Worm (Caenorhabditis elegans) whole organism, L4 larva: ENCODE results near the gene ZK1058.9.

Experiments used
- D1046.2 ChIP-seq: fragments of 200-800 bp; sonication (Bioruptor generic); IDR thresholded peaks from 2 replicates; pipeline ENCODE4 v1.3.6; 2022; ENCODE audit warnings: missing genetic modification characterization, missing compliant biosample characterization
- F26F4.8 ChIP-seq: fragments of 200-800 bp; sonication (Bioruptor generic); conservative IDR thresholded peaks from 2 replicates; pipeline ENCODE4 v1.3.6; 2022; ENCODE audit warnings: missing genetic modification characterization, missing compliant biosample characterization
- F37D6.2 ChIP-seq: sonication (generic microtip); optimal IDR thresholded peaks from 2 replicates; lab custom pipeline; 2016; ENCODE audit warnings: mild to moderate bottlenecking, missing genetic modification characterization, missing compliant biosample characterization
- F44E2.7 ChIP-seq: fragments of 200-800 bp; sonication (Bioruptor generic); IDR thresholded peaks from 2 replicates; pipeline ENCODE4 v2.1.2; 2022; ENCODE audit warnings: missing genetic modification characterization, missing compliant biosample characterization
- Y5F2A.4 ChIP-seq: fragments of 200-800 bp; sonication (Bioruptor generic); optimal IDR thresholded peaks from 2 replicates; lab custom pipeline; 2018; ENCODE audit warnings: mild to moderate bottlenecking, missing genetic modification characterization, missing compliant biosample characterization
- Y75B8A.6 ChIP-seq: fragments of 200-800 bp; sonication (Bioruptor generic); IDR thresholded peaks from 2 replicates; pipeline ENCODE4 v1.3.6; 2022; ENCODE audit warnings: missing genetic modification reagents, missing genetic modification characterization, missing compliant biosample characterization
- ZK337.2 ChIP-seq: fragments of 200-800 bp; sonication (Bioruptor generic); IDR thresholded peaks from 2 replicates; pipeline ENCODE4 v1.3.6; 2022; ENCODE audit warnings: missing genetic modification reagents, missing genetic modification characterization, missing compliant biosample characterization
- aha-1 ChIP-seq: fragments of 150-350 bp; peaks from one replicate; lab custom pipeline; 2014; ENCODE audit warnings: missing biosample characterization, missing genetic modification characterization
- ceh-20 ChIP-seq: fragments of 200-800 bp; sonication (Bioruptor generic); IDR thresholded peaks from 2 replicates; pipeline ENCODE4 v1.3.6; 2022; ENCODE audit warnings: missing genetic modification reagents, missing genetic modification characterization, missing compliant biosample characterization
- ceh-28 ChIP-seq: fragments of 150-350 bp; optimal IDR thresholded peaks from 2 replicates; lab custom pipeline; 2014; ENCODE audit warnings: missing biosample characterization, missing genetic modification reagents, missing genetic modification characterization
- ceh-32 ChIP-seq: sonication (generic microtip); optimal IDR thresholded peaks from 2 replicates; lab custom pipeline; 2016; ENCODE audit warnings: mild to moderate bottlenecking, missing genetic modification characterization, missing compliant biosample characterization; ENCODE audit not compliant: poor library complexity
- ceh-62 ChIP-seq: sonication (generic microtip); optimal IDR thresholded peaks from 2 replicates; lab custom pipeline; 2017; ENCODE audit warnings: missing biosample characterization, missing genetic modification characterization
- ces-1 ChIP-seq: fragments of 150-350 bp; sonication (generic microtip); optimal IDR thresholded peaks from 4 replicates; lab custom pipeline; 2014; ENCODE audit warnings: missing biosample characterization, missing genetic modification reagents, missing genetic modification characterization
- daf-16 ChIP-seq, 3 experiments: sonication (generic microtip); optimal IDR thresholded peaks; 2 replicates each; lab custom pipeline; 2016 to 2017; ENCODE audit warnings: missing genetic modification characterization in 3 of 3, missing genetic modification reagents in 3 of 3, mild to moderate bottlenecking in 2 of 3, missing compliant biosample characterization in 2 of 3, missing biosample characterization in 1 of 3, moderate library complexity in 1 of 3
- daf-19 ChIP-seq: fragments of 200-800 bp; sonication (Bioruptor generic); conservative IDR thresholded peaks from 2 replicates; pipeline ENCODE4 v1.3.6; 2022; ENCODE audit warnings: missing genetic modification characterization, missing compliant biosample characterization
- dmd-9 ChIP-seq: fragments of 200-800 bp; sonication (Bioruptor generic); IDR thresholded peaks from 2 replicates; pipeline ENCODE4 v1.3.6; 2022; ENCODE audit warnings: missing genetic modification reagents, missing genetic modification characterization, missing compliant biosample characterization
- duxl-1 ChIP-seq: sonication (generic microtip); optimal IDR thresholded peaks from 2 replicates; lab custom pipeline; 2016; ENCODE audit warnings: mild to moderate bottlenecking, missing genetic modification characterization, moderate library complexity, missing compliant biosample characterization; ENCODE audit not compliant: poor library complexity
- egl-43 ChIP-seq: fragments of 200-800 bp; sonication (Bioruptor generic); IDR thresholded peaks from 2 replicates; pipeline ENCODE4 v1.3.6; 2022; ENCODE audit warnings: missing genetic modification reagents, missing genetic modification characterization, missing compliant biosample characterization
- fkh-10 ChIP-seq: fragments of 150-350 bp; optimal IDR thresholded peaks from 2 replicates; lab custom pipeline; 2014; ENCODE audit warnings: missing biosample characterization, missing genetic modification reagents, missing genetic modification characterization
- hif-1 ChIP-seq, 2 experiments: sonication (generic microtip); optimal IDR thresholded peaks; 2 replicates each; lab custom pipeline; 2016 to 2017; ENCODE audit warnings: missing compliant biosample characterization in 2 of 2, missing genetic modification characterization in 2 of 2, missing genetic modification reagents in 2 of 2, missing genotype in 2 of 2, mild to moderate bottlenecking in 1 of 2
- hlh-30 ChIP-seq: sonication (generic microtip); optimal IDR thresholded peaks from 2 replicates; lab custom pipeline; 2017; ENCODE audit warnings: antibody characterized with exemption, mild to moderate bottlenecking, missing genetic modification characterization, missing compliant biosample characterization; ENCODE audit not compliant: insufficient read depth
- hmg-1.1 ChIP-seq: fragments of 200-800 bp; sonication (Bioruptor generic); IDR thresholded peaks from 2 replicates; pipeline ENCODE4 v1.3.6; 2022; ENCODE audit warnings: missing genetic modification reagents, missing genetic modification characterization, missing compliant biosample characterization
- lim-7 ChIP-seq: fragments of 200-800 bp; sonication (Bioruptor generic); IDR thresholded peaks from 2 replicates; pipeline ENCODE4 v1.3.6; 2022; ENCODE audit warnings: missing genetic modification characterization, missing compliant biosample characterization
- lin-29 ChIP-seq: fragments of 200-800 bp; sonication (Bioruptor generic); IDR thresholded peaks from 2 replicates; pipeline ENCODE4 v1.3.6; 2022; ENCODE audit warnings: missing genetic modification reagents, missing genetic modification characterization, missing compliant biosample characterization
- lin-38 ChIP-seq: fragments of 200-800 bp; sonication (Bioruptor generic); IDR thresholded peaks from 2 replicates; pipeline ENCODE4 v1.3.6; 2022; ENCODE audit warnings: missing genetic modification reagents, missing genetic modification characterization, missing compliant biosample characterization
- lsy-2 ChIP-seq, 2 experiments: fragments of 150-350 bp in 1 of 2; sonication (generic microtip) in 1 of 2; optimal IDR thresholded peaks; 2 replicates each; lab custom pipeline; 2014 to 2017; ENCODE audit warnings: missing biosample characterization in 2 of 2, missing genetic modification characterization in 2 of 2
- madf-5 ChIP-seq, 2 experiments: fragments of 200-800 bp; sonication (Bioruptor generic); IDR thresholded peaks; 2 replicates each; pipeline ENCODE4 v1.3.6; 2022; ENCODE audit warnings: missing compliant biosample characterization in 2 of 2, missing genetic modification characterization in 2 of 2
- mep-1 ChIP-seq: fragments of 150-350 bp; sonication (generic microtip); optimal IDR thresholded peaks from 3 replicates; lab custom pipeline; 2014; ENCODE audit warnings: missing biosample characterization, missing genetic modification characterization
- mes-2 ChIP-seq: sonication (generic microtip); optimal IDR thresholded peaks from 2 replicates; lab custom pipeline; 2016; ENCODE audit warnings: missing genotype, mild to moderate bottlenecking, missing genetic modification characterization, missing compliant biosample characterization; ENCODE audit not compliant: poor library complexity, severe bottlenecking
- mxl-3 ChIP-seq: fragments of 200-800 bp; sonication (Bioruptor generic); optimal IDR thresholded peaks from 2 replicates; lab custom pipeline; 2018; ENCODE audit warnings: mild to moderate bottlenecking, missing genetic modification characterization, missing compliant biosample characterization
- nhr-11 ChIP-seq: fragments of 150-350 bp; optimal IDR thresholded peaks from 2 replicates; lab custom pipeline; 2014; ENCODE audit warnings: missing biosample characterization, missing genetic modification characterization
- nhr-111 ChIP-seq: fragments of 200-800 bp; sonication (Bioruptor generic); optimal IDR thresholded peaks from 2 replicates; lab custom pipeline; 2018; ENCODE audit warnings: mild to moderate bottlenecking, missing genetic modification characterization, missing compliant biosample characterization
- php-3 ChIP-seq: fragments of 200-800 bp; sonication (Bioruptor generic); IDR thresholded peaks from 2 replicates; pipeline ENCODE4 v1.3.6; 2022; ENCODE audit warnings: missing genetic modification reagents, missing genetic modification characterization, missing compliant biosample characterization
- saeg-2 ChIP-seq: fragments of 200-800 bp; sonication (Bioruptor generic); IDR thresholded peaks from 2 replicates; pipeline ENCODE4 v1.3.6; 2022; ENCODE audit warnings: missing genetic modification reagents, missing genetic modification characterization, missing compliant biosample characterization
- skn-1 ChIP-seq: fragments of 150-350 bp; optimal IDR thresholded peaks from 2 replicates; lab custom pipeline; 2014; ENCODE audit warnings: missing biosample characterization, missing genetic modification characterization
- snpc-1.2 ChIP-seq: fragments of 200-800 bp; sonication (Bioruptor generic); IDR thresholded peaks from 2 replicates; pipeline ENCODE4 v1.3.6; 2022; ENCODE audit warnings: missing genetic modification reagents, missing genetic modification characterization, missing compliant biosample characterization
- snpc-4 ChIP-seq: fragments of 150-350 bp; optimal IDR thresholded peaks from 2 replicates; lab custom pipeline; 2014; ENCODE audit warnings: missing biosample characterization, missing genetic modification characterization
- spr-3 ChIP-seq: fragments of 200-800 bp; sonication (Bioruptor generic); optimal IDR thresholded peaks from 2 replicates; lab custom pipeline; 2018; ENCODE audit warnings: mild to moderate bottlenecking, missing genetic modification characterization, missing compliant biosample characterization
- unc-130 ChIP-seq: sonication (generic microtip); optimal IDR thresholded peaks from 2 replicates; lab custom pipeline; 2016; ENCODE audit warnings: missing genetic modification reagents, missing genetic modification characterization, missing compliant biosample characterization
- unc-62 ChIP-seq, 3 experiments: fragments of 150-350 bp in 1 of 3; sonication (generic microtip); optimal IDR thresholded peaks in 2 of 3; peaks in 1 of 3; 1 replicate in 1 of 3; 2 replicates in 2 of 3; lab custom pipeline; 2014 to 2017; ENCODE audit warnings: missing biosample characterization in 3 of 3, missing genetic modification characterization in 3 of 3, missing genetic modification reagents in 3 of 3, missing genotype in 1 of 3
- zag-1 ChIP-seq: fragments of 150-350 bp; optimal IDR thresholded peaks from 2 replicates; lab custom pipeline; 2014; ENCODE audit warnings: missing biosample characterization, missing genetic modification characterization
- zfp-2 ChIP-seq: sonication (generic microtip); optimal IDR thresholded peaks from 2 replicates; lab custom pipeline; 2016; ENCODE audit warnings: mild to moderate bottlenecking, missing genetic modification characterization, missing compliant biosample characterization
- zip-2 ChIP-seq: fragments of 150-350 bp; optimal IDR thresholded peaks from 2 replicates; lab custom pipeline; 2014; ENCODE audit warnings: missing biosample characterization, missing genetic modification characterization

ZK1058.9 gene

ce11 chrIII:3957850-3958249 is 31.8 kb upstream of the ZK1058.9 start:
- no peak for TF ChIP-seq lim-7 (GFP tag; lab: Robert Waterston, UW)
- TF ChIP-seq aha-1 (tag; lab: Kevin White, UChicago) = peak; percentile 60

- 0 out of 2 replicates have a peak, but pooled peaks have one; percentile 62 for TF ChIP-seq daf-19 (GFP tag; lab: Robert Waterston, UW)
- TF ChIP-seq F26F4.8 = no peak
- TF ChIP-seq mxl-3 (GFP tag; lab: Kevin White, UChicago) = no peak
- no peak for TF ChIP-seq ceh-32
- 0 out of 2 replicates have a peak, but pooled peaks have one; percentile 53 for TF ChIP-seq egl-43 (GFP tag; lab: Robert Waterston, UW)
- peak; percentile 1 for TF ChIP-seq snpc-4 (tag; lab: Kevin White, UChicago)
- no peak for TF ChIP-seq daf-16 (GFP tag; optimal IDR thresholded peaks at IDR 0.05; lab: Kevin White, UChicago)
- TF ChIP-seq daf-16 (tag; optimal IDR thresholded peaks at IDR 0.05; lab: Kevin White, UChicago) = no peak
- TF ChIP-seq ZK337.2 = no peak
- no peak for TF ChIP-seq Y5F2A.4
- no peak for TF ChIP-seq lsy-2 (tag; optimal IDR thresholded peaks at IDR 0.05; lab: Kevin White, UChicago)
- TF ChIP-seq aha-1 (tag; lab: Kevin White, UChicago) = peak; percentile 18
Measured at ce11 chrIII:3957119-3957739, 31.2 kb upstream of the ZK1058.9 start.

- TF ChIP-seq lsy-2 (tag; optimal IDR thresholded peaks at IDR 0.05; lab: Kevin White, UChicago) = peak in 1 of 2 experiments; percentile 10
- peak; percentile 15 for TF ChIP-seq ces-1 (GFP tag; lab: Kevin White, UChicago)
- TF ChIP-seq skn-1 (tag; lab: Kevin White, UChicago) = no peak
Measured at ce11 chrIII:3956293-3956692, 30.3 kb upstream of the ZK1058.9 start, which contains the start of gene F37A8.5. TSS of gene F37A8.5 (plus strand) at chrIII:3956624.

- TF ChIP-seq hmg-1.1 (GFP tag; lab: Robert Waterston, UW) = peak; percentile 62
- TF ChIP-seq Y5F2A.4 = no peak
- no peak for TF ChIP-seq saeg-2 (GFP tag; lab: Robert Waterston, UW)
- TF ChIP-seq nhr-111 (GFP tag; lab: Kevin White, UChicago) = no peak
- TF ChIP-seq spr-3 (GFP tag; lab: Kevin White, UChicago) = no peak
- no peak for TF ChIP-seq ceh-28 (tag; lab: Kevin White, UChicago)
- TF ChIP-seq unc-62 (GFP tag; optimal IDR thresholded peaks at IDR 0.05 in 1 of 2; lab: Kevin White, UChicago) = peak in 1 of 2 experiments; percentile 57
- no peak for TF ChIP-seq unc-62 (tag; optimal IDR thresholded peaks at IDR 0.05; lab: Kevin White, UChicago)
- no peak for TF ChIP-seq Y75B8A.6 (GFP tag; lab: Robert Waterston, UW)
- TF ChIP-seq ceh-62 (tag; lab: Kevin White, UChicago) = no peak
- peak; percentile 69 for TF ChIP-seq mep-1 (tag; lab: Kevin White, UChicago)
- TF ChIP-seq madf-5 (GFP tag; IDR thresholded peaks at IDR 0.05; lab: Robert Waterston, UW) = no peak
- no peak for TF ChIP-seq D1046.2 (GFP tag; lab: Robert Waterston, UW)
- TF ChIP-seq zag-1 (tag; lab: Kevin White, UChicago) = no peak
- TF ChIP-seq php-3 (GFP tag; lab: Robert Waterston, UW) = no peak
- TF ChIP-seq F37D6.2 (tag; lab: Kevin White, UChicago) = peak; percentile 14
- TF ChIP-seq lsy-2 (tag; optimal IDR thresholded peaks at IDR 0.05; lab: Kevin White, UChicago) = peak in 1 of 2 experiments; percentile 69
- peak; percentile 84 for TF ChIP-seq hlh-30 (tag; lab: Kevin White, UChicago)
- peak; percentile 52 for TF ChIP-seq mes-2 (tag; lab: Kevin White, UChicago)
- TF ChIP-seq dmd-9 (GFP tag; lab: Robert Waterston, UW) = no peak
- TF ChIP-seq F44E2.7 (GFP tag; lab: Robert Waterston, UW) = no peak
- no peak for TF ChIP-seq snpc-1.2 (GFP tag; lab: Robert Waterston, UW)
- no peak for TF ChIP-seq ceh-20 (GFP tag; lab: Robert Waterston, UW)
- no peak for TF ChIP-seq lin-38
- no peak for TF ChIP-seq lin-29 (GFP tag; lab: Robert Waterston, UW)
- TF ChIP-seq zip-2 = no peak
- no peak for TF ChIP-seq unc-130
- TF ChIP-seq hif-1 (tag; optimal IDR thresholded peaks at IDR 0.05; lab: Kevin White, UChicago) = peak in 1 of 2 experiments; percentile 10
- peak; percentile 66 for TF ChIP-seq fkh-10 (GFP tag; lab: Kevin White, UChicago)
- no peak for TF ChIP-seq zfp-2 (tag; lab: Kevin White, UChicago)
- TF ChIP-seq snpc-4 (tag; lab: Kevin White, UChicago) = no peak
- TF ChIP-seq daf-19 (GFP tag; lab: Robert Waterston, UW) = no peak
- TF ChIP-seq nhr-11 (tag; lab: Kevin White, UChicago) = peak; percentile 49
- TF ChIP-seq duxl-1 (tag; lab: Kevin White, UChicago) = no peak
Measured at ce11 chrIII:3955674-3956073, 29.7 kb upstream of the ZK1058.9 start.
